Fruit fly (Drosophila melanogaster) whole organism, embryonic: ENCODE results near the gene CG32712.

Source experiments
- Bgb ChIP-seq: fragments of 200-800 bp; sonication (Bioruptor generic); IDR thresholded peaks from 2 replicates; pipeline ENCODE4 v1.3.6; 2022; ENCODE audit warnings: missing biosample characterization, missing genetic modification characterization; ENCODE audit not compliant: partially characterized antibody
- CG11093 ChIP-seq: fragments of 200-800 bp; sonication (Bioruptor generic); IDR thresholded peaks from 3 replicates; pipeline ENCODE4 v1.3.6; 2022; ENCODE audit warnings: missing biosample characterization, missing genetic modification characterization
- CG12219 ChIP-seq: fragments of 200-800 bp; sonication (Bioruptor generic); optimal IDR thresholded peaks from 3 replicates; lab custom pipeline; 2018; ENCODE audit warnings: missing biosample characterization, mild to moderate bottlenecking, missing genetic modification characterization
- CG14710 ChIP-seq: fragments of 200-800 bp; sonication (Bioruptor generic); optimal IDR thresholded peaks from 3 replicates; lab custom pipeline; 2019; ENCODE audit warnings: missing biosample characterization, mild to moderate bottlenecking, missing genetic modification characterization, moderate library complexity
- CG1647 ChIP-seq: fragments of 200-800 bp; sonication (Bioruptor generic); optimal IDR thresholded peaks from 3 replicates; lab custom pipeline; 2016; ENCODE audit warnings: missing biosample characterization, missing genetic modification characterization
- CG2875 ChIP-seq: fragments of 200-800 bp; sonication (Bioruptor generic); optimal IDR thresholded peaks from 2 replicates; lab custom pipeline; 2017; ENCODE audit warnings: missing biosample characterization, mild to moderate bottlenecking, missing genetic modification characterization, missing genetic modification reagents
- CG30020 ChIP-seq: fragments of 200-800 bp; optimal IDR thresholded peaks from 2 replicates; lab custom pipeline; 2019; ENCODE audit warnings: missing biosample characterization, mild to moderate bottlenecking, missing genetic modification characterization, moderate library complexity
- CG33557 ChIP-seq: fragments of 200-800 bp; sonication (Bioruptor generic); optimal IDR thresholded peaks from 2 replicates; lab custom pipeline; 2019; ENCODE audit warnings: missing biosample characterization, mild to moderate bottlenecking, missing genetic modification characterization, moderate library complexity
- CG4617 ChIP-seq: fragments of 200-800 bp; sonication (Bioruptor generic); optimal IDR thresholded peaks from 3 replicates; lab custom pipeline; 2016; ENCODE audit warnings: missing biosample characterization, missing genetic modification characterization, borderline replicate concordance
- CG6683 ChIP-seq: fragments of 200-800 bp; sonication (Bioruptor generic); optimal IDR thresholded peaks from 2 replicates; lab custom pipeline; 2017; ENCODE audit warnings: missing biosample characterization, mild to moderate bottlenecking, missing genetic modification characterization, missing genetic modification reagents
- CG9215 ChIP-seq: fragments of 200-800 bp; sonication (Bioruptor generic); IDR thresholded peaks from 2 replicates; pipeline ENCODE4 v1.3.6; 2022; ENCODE audit warnings: missing biosample characterization, missing genetic modification characterization
- CHES-1-like ChIP-seq: fragments of 200-800 bp; sonication (Bioruptor generic); optimal IDR thresholded peaks from 2 replicates; lab custom pipeline; 2016; ENCODE audit warnings: missing biosample characterization, missing genetic modification characterization
- Camta ChIP-seq: fragments of 200-800 bp; sonication (Bioruptor generic); optimal IDR thresholded peaks from 2 replicates; lab custom pipeline; 2016; ENCODE audit warnings: missing biosample characterization, missing genetic modification characterization
- CkIIα-i1 ChIP-seq: fragments of 200-800 bp; sonication (Bioruptor generic); IDR thresholded peaks from 2 replicates; pipeline ENCODE4 v1.3.6; 2022; ENCODE audit warnings: missing biosample characterization, missing genetic modification characterization
- Fer3 ChIP-seq: fragments of 200-800 bp; sonication (Bioruptor generic); optimal IDR thresholded peaks from 2 replicates; lab custom pipeline; 2018; ENCODE audit warnings: missing biosample characterization, mild to moderate bottlenecking, missing genetic modification characterization, moderate library complexity
- HLH3B ChIP-seq: fragments of 200-800 bp; sonication (Bioruptor generic); IDR thresholded peaks from 2 replicates; pipeline ENCODE4 v1.3.6; 2022; ENCODE audit warnings: missing biosample characterization, missing genetic modification characterization
- HLH54F ChIP-seq: fragments of 200-800 bp; sonication (Bioruptor generic); optimal IDR thresholded peaks from 3 replicates; lab custom pipeline; 2016; ENCODE audit warnings: missing biosample characterization, missing genetic modification characterization
- HmgD ChIP-seq: fragments of 200-800 bp; sonication (Bioruptor generic); optimal IDR thresholded peaks from 3 replicates; lab custom pipeline; 2016; ENCODE audit warnings: missing biosample characterization, missing genetic modification characterization
- Lpt ChIP-seq: fragments of >200 bp; optimal IDR thresholded peaks from 2 replicates; lab custom pipeline; 2018; ENCODE audit warnings: missing biosample characterization, missing genetic modification characterization
- Myb ChIP-seq: fragments of 200-800 bp; sonication (Bioruptor generic); optimal IDR thresholded peaks from 2 replicates; lab custom pipeline; 2016; ENCODE audit warnings: missing biosample characterization, missing genetic modification characterization
- NK7.1 ChIP-seq: fragments of 200-800 bp; sonication (Bioruptor generic); optimal IDR thresholded peaks from 3 replicates; lab custom pipeline; 2016; ENCODE audit warnings: missing biosample characterization, missing genetic modification characterization
- Pdp1 ChIP-seq, 2 experiments: fragments of 200-800 bp; sonication (Bioruptor generic); optimal IDR thresholded peaks; 3 replicates each; lab custom pipeline; 2016; ENCODE audit warnings: missing biosample characterization in 2 of 2, missing genetic modification characterization in 2 of 2, mild to moderate bottlenecking in 1 of 2, moderate library complexity in 1 of 2
- Spps ChIP-seq: fragments of 200-800 bp; sonication (Bioruptor generic); optimal IDR thresholded peaks from 2 replicates; lab custom pipeline; 2018; ENCODE audit warnings: missing biosample characterization, mild to moderate bottlenecking, missing genetic modification characterization
- Stat92E ChIP-seq, 3 experiments: fragments of >200 bp in 2 of 3; fragments of 200-800 bp in 1 of 3; sonication (Bioruptor generic) in 1 of 3; optimal IDR thresholded peaks; 2 replicates each; lab custom pipeline; 2017 to 2019; ENCODE audit warnings: missing biosample characterization in 3 of 3, missing genetic modification characterization in 3 of 3, mild to moderate bottlenecking in 1 of 3, moderate library complexity in 1 of 3
- ap ChIP-seq: fragments of 200-800 bp; sonication (Bioruptor generic); IDR thresholded peaks from 2 replicates; pipeline ENCODE4 v1.3.6; 2022; ENCODE audit warnings: missing biosample characterization, missing genetic modification characterization
- ara ChIP-seq: fragments of 200-800 bp; sonication (Bioruptor generic); IDR thresholded peaks from 2 replicates; pipeline ENCODE4 v1.3.6; 2022; ENCODE audit warnings: missing biosample characterization, missing genetic modification characterization
- bsh ChIP-seq, 2 experiments: fragments of 200-800 bp; sonication (Bioruptor generic); optimal IDR thresholded peaks; 2 replicates each; lab custom pipeline; 2017 to 2018; ENCODE audit warnings: mild to moderate bottlenecking in 2 of 2, missing biosample characterization in 2 of 2, missing genetic modification characterization in 2 of 2, moderate library complexity in 1 of 2
- chm ChIP-seq: fragments of 200-800 bp; sonication (Bioruptor generic); IDR thresholded peaks from 2 replicates; pipeline ENCODE4 v1.3.6; 2022; ENCODE audit warnings: missing biosample characterization, missing genetic modification characterization
- dati ChIP-seq: fragments of 200-800 bp; sonication (Bioruptor generic); IDR thresholded peaks from 2 replicates; pipeline ENCODE4 v1.3.6; 2022; ENCODE audit warnings: missing biosample characterization, missing genetic modification characterization
- dysf ChIP-seq: fragments of 200-800 bp; sonication (Bioruptor generic); IDR thresholded peaks from 3 replicates; pipeline ENCODE4 v1.3.6; 2022; ENCODE audit warnings: missing biosample characterization, missing genetic modification characterization
- eve ChIP-seq, 2 experiments: fragments of >200 bp; optimal IDR thresholded peaks; 2 replicates each; lab custom pipeline; 2017; ENCODE audit warnings: missing biosample characterization in 2 of 2, missing genetic modification characterization in 2 of 2
- ftz-f1 ChIP-seq: fragments of 200-800 bp; sonication (Bioruptor generic); optimal IDR thresholded peaks from 2 replicates; lab custom pipeline; 2016; ENCODE audit warnings: missing biosample characterization, missing genetic modification characterization
- fu2 ChIP-seq: fragments of 200-800 bp; sonication (Bioruptor generic); optimal IDR thresholded peaks from 2 replicates; lab custom pipeline; 2016; ENCODE audit warnings: missing biosample characterization, missing genetic modification characterization
- grau ChIP-seq: fragments of 200-800 bp; optimal IDR thresholded peaks from 3 replicates; lab custom pipeline; 2019; ENCODE audit warnings: missing biosample characterization, mild to moderate bottlenecking, missing genetic modification characterization, moderate library complexity
- ind ChIP-seq: fragments of 200-800 bp; sonication (Bioruptor generic); optimal IDR thresholded peaks from 3 replicates; lab custom pipeline; 2016; ENCODE audit warnings: missing biosample characterization, missing genetic modification characterization
- jigr1 ChIP-seq: fragments of 200-800 bp; sonication (Bioruptor generic); IDR thresholded peaks from 3 replicates; pipeline ENCODE4 v1.3.6; 2022; ENCODE audit warnings: missing biosample characterization, missing genetic modification characterization
- lola ChIP-seq, 3 experiments: fragments of >200 bp in 2 of 3; fragments of 200-800 bp in 1 of 3; sonication (Bioruptor generic) in 1 of 3; optimal IDR thresholded peaks; 2 replicates each; lab custom pipeline; 2017 to 2019; ENCODE audit warnings: missing biosample characterization in 3 of 3, missing genetic modification characterization in 3 of 3, mild to moderate bottlenecking in 1 of 3, moderate library complexity in 1 of 3
- mirr ChIP-seq: fragments of 200-800 bp; sonication (Bioruptor generic); optimal IDR thresholded peaks from 3 replicates; lab custom pipeline; 2018; ENCODE audit warnings: missing biosample characterization, mild to moderate bottlenecking, missing genetic modification characterization
- nerfin-1 ChIP-seq: fragments of 200-800 bp; sonication (Bioruptor generic); optimal IDR thresholded peaks from 3 replicates; lab custom pipeline; 2019; ENCODE audit warnings: missing biosample characterization, mild to moderate bottlenecking, missing genetic modification characterization, moderate library complexity
- org-1 ChIP-seq: fragments of 200-800 bp; sonication (Bioruptor generic); optimal IDR thresholded peaks from 2 replicates; lab custom pipeline; 2017; ENCODE audit warnings: missing biosample characterization, missing genetic modification characterization
- pho ChIP-seq: fragments of 200-800 bp; sonication (Bioruptor generic); optimal IDR thresholded peaks from 2 replicates; lab custom pipeline; 2016; ENCODE audit warnings: missing biosample characterization, missing genetic modification characterization
- phol ChIP-seq: fragments of 200-800 bp; sonication (Bioruptor generic); optimal IDR thresholded peaks from 3 replicates; lab custom pipeline; 2018; ENCODE audit warnings: missing biosample characterization, mild to moderate bottlenecking, missing genetic modification characterization, moderate library complexity
- prd ChIP-seq, 3 experiments: fragments of >200 bp in 2 of 3; fragments of 200-800 bp in 1 of 3; sonication (Bioruptor generic) in 1 of 3; optimal IDR thresholded peaks in 2 of 3; IDR thresholded peaks in 1 of 3; 2 replicates in 2 of 3; 3 replicates in 1 of 3; pipeline versions ENCODE4 v1.3.6 to Lab custom; 2017 to 2022; ENCODE audit warnings: missing biosample characterization in 1 of 3, missing genetic modification characterization in 1 of 3
- pros ChIP-seq: fragments of 200-800 bp; sonication (Bioruptor generic); optimal IDR thresholded peaks from 3 replicates; lab custom pipeline; 2019; ENCODE audit warnings: missing biosample characterization, mild to moderate bottlenecking, missing genetic modification characterization, moderate library complexity
- pum ChIP-seq: fragments of 200-800 bp; sonication (Bioruptor generic); optimal IDR thresholded peaks from 2 replicates; lab custom pipeline; 2016; ENCODE audit warnings: missing biosample characterization, missing genetic modification characterization
- sima ChIP-seq: fragments of 200-800 bp; sonication (Bioruptor generic); optimal IDR thresholded peaks from 2 replicates; lab custom pipeline; 2016; ENCODE audit warnings: missing biosample characterization, missing genetic modification characterization
- ssp ChIP-seq: fragments of 200-800 bp; sonication (Bioruptor generic); IDR thresholded peaks from 2 replicates; pipeline ENCODE4 v1.3.6; 2022; ENCODE audit warnings: missing biosample characterization, missing genetic modification characterization
- vvl ChIP-seq: fragments of 200-800 bp; sonication (Bioruptor generic); IDR thresholded peaks from 2 replicates; pipeline ENCODE4 v1.3.6; 2022; ENCODE audit warnings: missing biosample characterization, missing genetic modification characterization
- wor ChIP-seq: fragments of 200-800 bp; sonication (Bioruptor generic); IDR thresholded peaks from 2 replicates; pipeline ENCODE4 v1.3.6; 2022; ENCODE audit warnings: missing biosample characterization, missing genetic modification characterization

The CG32712 gene

dm6 chrX:8464378-8465036 is 30.9 kb upstream of the CG32712 start, which contains the start of gene Sptr (continued):
- TF ChIP-seq vvl (peak; percentile 95), dati (GFP tag; lab: Robert Waterston, UW) (0 out of 2 replicates have a peak, but pooled peaks have one; percentile 6), Fer3 (tag; lab: Kevin White, UChicago) (peak; percentile 91), pros (GFP tag; lab: Kevin White, UChicago) (no peak), CG33557 (no peak), CG30020 (tag; lab: Kevin White, UChicago) (peak; percentile 18), bsh (GFP tag; optimal IDR thresholded peaks at IDR 0.05; lab: Kevin White, UChicago) (peak; percentile 72 to 79), pho (GFP tag; lab: Kevin White, UChicago) (peak; percentile 83), grau (tag; lab: Kevin White, UChicago) (peak; percentile 91), HLH3B (GFP tag; lab: Robert Waterston, UW) (peak; percentile 92), HLH54F (GFP tag; lab: Kevin White, UChicago) (peak; percentile 77), CG12219 (GFP tag; lab: Kevin White, UChicago) (peak; percentile 76), pum (peak; percentile 54), phol (tag; lab: Kevin White, UChicago) (peak; percentile 76), dysf (GFP tag; lab: Robert Waterston, UW) (peak; percentile 95), CkIIα-i1 (GFP tag; lab: Robert Waterston, UW) (no peak), Pdp1 (GFP tag; optimal IDR thresholded peaks at IDR 0.05; lab: Kevin White, UChicago) (peak; percentile 75 to 79), Spps (tag; lab: Kevin White, UChicago) (peak; percentile 3), CG1647 (GFP tag; lab: Kevin White, UChicago) (peak; percentile 63), jigr1 (GFP tag; lab: Robert Waterston, UW) (peak; percentile 50; the same call in 2 of the 3 replicates), ara (peak; percentile 80), Camta (GFP tag; lab: Kevin White, UChicago) (peak; percentile 58), CG14710 (tag; lab: Kevin White, UChicago) (peak; percentile 38), CG11093 (GFP tag; lab: Robert Waterston, UW) (peak; percentile 76), Bgb (GFP tag; lab: Robert Waterston, UW) (no peak), chm (GFP tag; lab: Robert Waterston, UW) (peak; percentile 74; the same call in 1 of the 2 replicates), fu2 (GFP tag; lab: Kevin White, UChicago) (peak; percentile 64), lola (GFP tag; optimal IDR thresholded peaks at IDR 0.05; lab: Kevin White, UChicago) (peak in 1 of 3 experiments; percentile 46), Myb (GFP tag; lab: Kevin White, UChicago) (peak; percentile 58), nerfin-1 (tag; lab: Kevin White, UChicago) (peak; percentile 67), NK7.1 (GFP tag; lab: Kevin White, UChicago) (peak; percentile 49), wor (GFP tag; lab: Robert Waterston, UW) (peak; percentile 67), sima (GFP tag; lab: Kevin White, UChicago) (peak; percentile 16), ssp (GFP tag; lab: Robert Waterston, UW) (peak; percentile 72), CG9215 (GFP tag; lab: Robert Waterston, UW) (peak; percentile 86), CHES-1-like (GFP tag; lab: Kevin White, UChicago) (peak; percentile 63), prd (optimal IDR thresholded peaks at IDR 0.05; lab: Kevin White, UChicago) (no peak), prd (GFP tag; IDR thresholded peaks at IDR 0.05; lab: Robert Waterston, UW) (peak; percentile 85), mirr (GFP tag; lab: Kevin White, UChicago) (peak; percentile 63), org-1 (GFP tag; lab: Kevin White, UChicago) (peak; percentile 82), CG4617 (GFP tag; lab: Kevin White, UChicago) (peak; percentile 25), ftz-f1 (peak; percentile 54), Lpt (GFP tag; lab: Kevin White, UChicago) (no peak), HmgD (GFP tag; lab: Kevin White, UChicago) (no peak), Stat92E (GFP tag; optimal IDR thresholded peaks at IDR 0.05; lab: Kevin White, UChicago) (no peak), ap (GFP tag; lab: Robert Waterston, UW) (peak; percentile 80), CG6683 (GFP tag; lab: Kevin White, UChicago) (peak; percentile 79), eve (GFP tag; optimal IDR thresholded peaks at IDR 0.05; lab: Kevin White, UChicago) (no peak), ind (GFP tag; lab: Kevin White, UChicago) (peak; percentile 86), CG2875 (GFP tag; lab: Kevin White, UChicago) (peak; percentile 62)
